Fruit fly (Drosophila melanogaster) whole organism, embryonic: ENCODE measurements around the gene Gr5a.

ENCODE experiments used
- Abd-B ChIP-seq: fragments of 200-800 bp; sonication (Bioruptor generic); optimal IDR thresholded peaks from 2 replicates; lab custom pipeline; 2018; ENCODE audit warnings: missing biosample characterization, mild to moderate bottlenecking, missing genetic modification characterization, moderate library complexity
- Antp ChIP-seq: fragments of 200-800 bp; sonication (Bioruptor generic); optimal IDR thresholded peaks from 3 replicates; lab custom pipeline; 2016; ENCODE audit warnings: missing biosample characterization, missing genetic modification characterization
- CG10267 ChIP-seq: fragments of 200-800 bp; sonication (Bioruptor generic); optimal IDR thresholded peaks from 2 replicates; lab custom pipeline; 2018; ENCODE audit warnings: missing biosample characterization, mild to moderate bottlenecking, missing genetic modification characterization, moderate library complexity
- CG10431 ChIP-seq: fragments of 200-800 bp; sonication (Bioruptor generic); optimal IDR thresholded peaks from 3 replicates; lab custom pipeline; 2018; ENCODE audit warnings: missing biosample characterization, mild to moderate bottlenecking, missing genetic modification characterization
- CG11456 ChIP-seq: fragments of 200-800 bp; sonication (Bioruptor generic); IDR thresholded peaks from 3 replicates; pipeline ENCODE4 v1.3.6; 2022; ENCODE audit warnings: missing biosample characterization, missing genetic modification characterization
- CG14441 ChIP-seq: fragments of 200-800 bp; sonication (Bioruptor generic); IDR thresholded peaks from 2 replicates; pipeline ENCODE4 v1.3.6; 2022; ENCODE audit warnings: missing biosample characterization, missing genetic modification characterization
- CG14860 ChIP-seq: fragments of 200-800 bp; sonication (Bioruptor generic); IDR thresholded peaks from 3 replicates; pipeline ENCODE4 v1.3.6; 2022; ENCODE audit warnings: missing biosample characterization, missing genetic modification characterization; ENCODE audit not compliant: partially characterized antibody
- CG1603 ChIP-seq: fragments of 200-800 bp; sonication (Bioruptor generic); optimal IDR thresholded peaks from 2 replicates; lab custom pipeline; 2019; ENCODE audit warnings: missing biosample characterization, mild to moderate bottlenecking, missing genetic modification characterization, moderate library complexity
- CG31441 ChIP-seq: fragments of 200-800 bp; sonication (Bioruptor generic); IDR thresholded peaks from 2 replicates; pipeline ENCODE4 v1.3.6; 2022; ENCODE audit warnings: missing biosample characterization, missing genetic modification characterization
- CG32772 ChIP-seq: fragments of 200-800 bp; sonication (Bioruptor generic); IDR thresholded peaks from 2 replicates; pipeline ENCODE4 v1.3.6; 2022; ENCODE audit warnings: missing biosample characterization, missing genetic modification characterization
- CG34224 ChIP-seq: fragments of 200-800 bp; sonication (Bioruptor generic); IDR thresholded peaks from 3 replicates; pipeline ENCODE4 v1.3.6; 2022; ENCODE audit warnings: missing biosample characterization, missing genetic modification characterization; ENCODE audit not compliant: partially characterized antibody
- CG6175 ChIP-seq: fragments of 200-800 bp; sonication (Bioruptor generic); IDR thresholded peaks from 3 replicates; pipeline ENCODE4 v1.3.6; 2022; ENCODE audit warnings: missing biosample characterization, missing genetic modification characterization
- CG6254 ChIP-seq: fragments of 200-800 bp; sonication (Bioruptor generic); optimal IDR thresholded peaks from 3 replicates; lab custom pipeline; 2017; ENCODE audit warnings: mild to moderate bottlenecking, missing biosample characterization, missing genetic modification reagents, missing genetic modification characterization
- CG6791 ChIP-seq: fragments of 200-800 bp; sonication (Bioruptor generic); IDR thresholded peaks from 3 replicates; pipeline ENCODE4 v1.3.6; 2022; ENCODE audit warnings: missing biosample characterization, missing genetic modification characterization; ENCODE audit not compliant: partially characterized antibody
- CG7786 ChIP-seq: fragments of 200-800 bp; sonication (Bioruptor generic); optimal IDR thresholded peaks from 2 replicates; lab custom pipeline; 2016; ENCODE audit warnings: missing biosample characterization, missing genetic modification characterization
- CG8478 ChIP-seq: fragments of >200 bp; optimal IDR thresholded peaks from 2 replicates; lab custom pipeline; 2018
- CG8924 ChIP-seq: fragments of 200-800 bp; optimal IDR thresholded peaks from 3 replicates; lab custom pipeline; 2019; ENCODE audit warnings: missing biosample characterization, mild to moderate bottlenecking, missing genetic modification characterization, moderate library complexity
- CG9437 ChIP-seq: fragments of 200-800 bp; sonication (Bioruptor generic); optimal IDR thresholded peaks from 2 replicates; lab custom pipeline; 2018; ENCODE audit warnings: missing biosample characterization, mild to moderate bottlenecking, missing genetic modification characterization
- D19A ChIP-seq: fragments of 200-800 bp; optimal IDR thresholded peaks from 3 replicates; lab custom pipeline; 2019; ENCODE audit warnings: missing biosample characterization, mild to moderate bottlenecking, missing genetic modification characterization, moderate library complexity
- Deaf1 ChIP-seq: fragments of 200-800 bp; optimal IDR thresholded peaks from 3 replicates; lab custom pipeline; 2019; ENCODE audit warnings: missing biosample characterization, mild to moderate bottlenecking, missing genetic modification characterization, moderate library complexity
- ERR ChIP-seq: fragments of 200-800 bp; sonication (Bioruptor generic); optimal IDR thresholded peaks from 2 replicates; lab custom pipeline; 2016; ENCODE audit warnings: missing biosample characterization, missing genetic modification characterization
- Hmx ChIP-seq: fragments of 200-800 bp; sonication (Bioruptor generic); optimal IDR thresholded peaks from 2 replicates; lab custom pipeline; 2016; ENCODE audit warnings: missing biosample characterization, missing genetic modification characterization
- Med ChIP-seq: fragments of 200-800 bp; sonication (Bioruptor generic); peaks from one replicate; lab custom pipeline; 2016; ENCODE audit warnings: missing biosample characterization, missing genetic modification characterization, mild to moderate bottlenecking, inconsistent platforms, moderate library complexity
- NfI ChIP-seq: fragments of 200-800 bp; sonication (Bioruptor generic); optimal IDR thresholded peaks from 3 replicates; lab custom pipeline; 2018; ENCODE audit warnings: missing biosample characterization, mild to moderate bottlenecking, missing genetic modification characterization, moderate library complexity
- Opbp ChIP-seq: fragments of 200-800 bp; sonication (Bioruptor generic); IDR thresholded peaks from 3 replicates; pipeline ENCODE4 v1.3.6; 2022; ENCODE audit warnings: missing biosample characterization, missing genetic modification characterization; ENCODE audit not compliant: partially characterized antibody
- Sox100B ChIP-seq: fragments of 200-800 bp; sonication (Bioruptor generic); optimal IDR thresholded peaks from 3 replicates; lab custom pipeline; 2018; ENCODE audit warnings: missing biosample characterization, mild to moderate bottlenecking, missing genetic modification characterization
- Spps ChIP-seq: fragments of 200-800 bp; sonication (Bioruptor generic); optimal IDR thresholded peaks from 2 replicates; lab custom pipeline; 2018; ENCODE audit warnings: missing biosample characterization, mild to moderate bottlenecking, missing genetic modification characterization
- Xbp1 ChIP-seq: fragments of 200-800 bp; sonication (Bioruptor generic); optimal IDR thresholded peaks from 3 replicates; lab custom pipeline; 2016; ENCODE audit warnings: missing biosample characterization, mild to moderate bottlenecking, missing genetic modification characterization
- ash1 ChIP-seq: fragments of 200-800 bp; sonication (Bioruptor generic); optimal IDR thresholded peaks from 2 replicates; lab custom pipeline; 2018; ENCODE audit warnings: missing biosample characterization, mild to moderate bottlenecking, missing genetic modification characterization
- cad ChIP-seq: fragments of >200 bp; optimal IDR thresholded peaks from 2 replicates; lab custom pipeline; 2017; ENCODE audit warnings: missing biosample characterization, missing genetic modification characterization
- chn ChIP-seq: fragments of 200-800 bp; sonication (Bioruptor generic); optimal IDR thresholded peaks from 2 replicates; lab custom pipeline; 2016; ENCODE audit warnings: missing biosample characterization, missing genetic modification characterization
- crc ChIP-seq: fragments of 200-800 bp; sonication (Bioruptor generic); optimal IDR thresholded peaks from 2 replicates; lab custom pipeline; 2016; ENCODE audit warnings: missing biosample characterization, missing genetic modification characterization
- dan ChIP-seq: fragments of 200-800 bp; sonication (Bioruptor generic); IDR thresholded peaks from 2 replicates; pipeline ENCODE4 v1.3.6; 2022; ENCODE audit warnings: missing biosample characterization, missing genetic modification characterization
- dpn ChIP-seq, 2 experiments: fragments of 200-800 bp; sonication (Bioruptor generic); optimal IDR thresholded peaks; 3 replicates each; lab custom pipeline; 2016; ENCODE audit warnings: missing biosample characterization in 2 of 2, missing genetic modification characterization in 2 of 2
- grn ChIP-seq: fragments of 200-800 bp; sonication (Bioruptor generic); optimal IDR thresholded peaks from 3 replicates; lab custom pipeline; 2017; ENCODE audit warnings: missing biosample characterization, missing genetic modification characterization
- inv ChIP-seq: fragments of 200-800 bp; sonication (Bioruptor generic); IDR thresholded peaks from 2 replicates; pipeline ENCODE4 v1.3.6; 2022; ENCODE audit warnings: missing biosample characterization, missing genetic modification characterization; ENCODE audit not compliant: partially characterized antibody
- lola ChIP-seq, 3 experiments: fragments of >200 bp in 2 of 3; fragments of 200-800 bp in 1 of 3; sonication (Bioruptor generic) in 1 of 3; optimal IDR thresholded peaks; 2 replicates each; lab custom pipeline; 2017 to 2019; ENCODE audit warnings: missing biosample characterization in 3 of 3, missing genetic modification characterization in 3 of 3, mild to moderate bottlenecking in 1 of 3, moderate library complexity in 1 of 3
- nerfin-1 ChIP-seq: fragments of 200-800 bp; sonication (Bioruptor generic); optimal IDR thresholded peaks from 3 replicates; lab custom pipeline; 2019; ENCODE audit warnings: missing biosample characterization, mild to moderate bottlenecking, missing genetic modification characterization, moderate library complexity
- nerfin-2 ChIP-seq: fragments of 200-800 bp; sonication (Bioruptor generic); IDR thresholded peaks from 2 replicates; pipeline ENCODE4 v1.3.6; 2022; ENCODE audit warnings: missing biosample characterization, missing genetic modification characterization; ENCODE audit not compliant: partially characterized antibody
- sc ChIP-seq, 3 experiments: fragments of >200 bp in 2 of 3; fragments of 200-800 bp in 1 of 3; sonication (Bioruptor generic) in 1 of 3; optimal IDR thresholded peaks; 2 replicates in 2 of 3; 3 replicates in 1 of 3; lab custom pipeline; 2017; ENCODE audit warnings: mild to moderate bottlenecking in 1 of 3, missing biosample characterization in 1 of 3, missing genetic modification characterization in 1 of 3, missing genetic modification reagents in 1 of 3
- sim ChIP-seq: fragments of 200-800 bp; sonication (Bioruptor generic); IDR thresholded peaks from 2 replicates; pipeline ENCODE4 v1.3.6; 2022; ENCODE audit warnings: missing biosample characterization, missing genetic modification characterization
- slp2 ChIP-seq: fragments of 200-800 bp; sonication (Bioruptor generic); optimal IDR thresholded peaks from 2 replicates; lab custom pipeline; 2016; ENCODE audit warnings: missing biosample characterization, missing genetic modification characterization
- tap ChIP-seq: fragments of 200-800 bp; optimal IDR thresholded peaks from 3 replicates; lab custom pipeline; 2019; ENCODE audit warnings: missing biosample characterization, mild to moderate bottlenecking, missing genetic modification characterization, moderate library complexity
- tin ChIP-seq: fragments of 200-800 bp; sonication (Bioruptor generic); optimal IDR thresholded peaks from 3 replicates; lab custom pipeline; 2016; ENCODE audit warnings: missing biosample characterization, missing genetic modification characterization
- toy ChIP-seq: fragments of 200-800 bp; sonication (Bioruptor generic); IDR thresholded peaks from 2 replicates; pipeline ENCODE4 v1.3.6; 2022; ENCODE audit warnings: missing biosample characterization, missing genetic modification characterization
- trh ChIP-seq: fragments of 200-800 bp; sonication (Bioruptor generic); optimal IDR thresholded peaks from 2 replicates; lab custom pipeline; 2016; ENCODE audit warnings: missing biosample characterization, missing genetic modification characterization
- unc-4 ChIP-seq: fragments of 200-800 bp; sonication (Bioruptor generic); IDR thresholded peaks from 2 replicates; pipeline ENCODE4 v1.3.6; 2022; ENCODE audit warnings: missing biosample characterization, missing genetic modification characterization; ENCODE audit not compliant: partially characterized antibody
- usp ChIP-seq: fragments of >200 bp; optimal IDR thresholded peaks from 2 replicates; lab custom pipeline; 2017; ENCODE audit warnings: missing biosample characterization, missing genetic modification characterization
- zf30C ChIP-seq: fragments of 200-800 bp; sonication (Bioruptor generic); optimal IDR thresholded peaks from 3 replicates; lab custom pipeline; 2018; ENCODE audit warnings: missing biosample characterization, mild to moderate bottlenecking, missing genetic modification characterization
- zfh2 ChIP-seq: fragments of 200-800 bp; sonication (Bioruptor generic); optimal IDR thresholded peaks from 2 replicates; lab custom pipeline; 2016; ENCODE audit warnings: missing biosample characterization, missing genetic modification characterization

Gene Gr5a

dm6 chrX:5695958-5696357, 15.5 kb downstream of the Gr5a start (continued):
- TF ChIP-seq CG10431 (GFP tag; lab: Kevin White, UChicago) (no peak), ash1 (no peak), CG34224 (GFP tag; lab: Robert Waterston, UW) (peak; percentile 61; the same call in 2 of the 3 replicates), ERR (no peak), slp2 (no peak), CG32772 (no peak), CG6791 (GFP tag; lab: Robert Waterston, UW) (peak; percentile 74), sim (GFP tag; lab: Robert Waterston, UW) (no peak), Sox100B (GFP tag; lab: Kevin White, UChicago) (no peak), toy (no peak), CG8478 (lab: Kevin White, UChicago) (no peak), CG9437 (no peak), usp (GFP tag; lab: Kevin White, UChicago) (no peak), grn (GFP tag; lab: Kevin White, UChicago) (no peak), CG14860 (GFP tag; lab: Robert Waterston, UW) (peak; percentile 52; the same call in 2 of the 3 replicates), tap (tag; lab: Kevin White, UChicago) (peak; percentile 22), tin (GFP tag; lab: Kevin White, UChicago) (no peak), unc-4 (GFP tag; lab: Robert Waterston, UW) (peak; percentile 47; the same call in 1 of the 2 replicates), sc (optimal IDR thresholded peaks at IDR 0.05; lab: Kevin White, UChicago) (no peak), sc (GFP tag; optimal IDR thresholded peaks at IDR 0.05; lab: Kevin White, UChicago) (peak; percentile 57), CG6175 (GFP tag; lab: Robert Waterston, UW) (no peak), dan (GFP tag; lab: Robert Waterston, UW) (no peak), Deaf1 (tag; lab: Kevin White, UChicago) (peak; percentile 33), dpn (GFP tag; optimal IDR thresholded peaks at IDR 0.05; lab: Kevin White, UChicago) (no peak), CG8924 (tag; lab: Kevin White, UChicago) (peak; percentile 74), nerfin-2 (GFP tag; lab: Robert Waterston, UW) (peak; percentile 34; the same call in 1 of the 2 replicates), nerfin-1 (tag; lab: Kevin White, UChicago) (no peak), trh (GFP tag; lab: Kevin White, UChicago) (no peak), CG6254 (GFP tag; lab: Kevin White, UChicago) (no peak), Opbp (peak; percentile 56; the same call in 1 of the 3 replicates), Med (no peak), D19A (tag; lab: Kevin White, UChicago) (peak; percentile 69), inv (GFP tag; lab: Robert Waterston, UW) (peak; percentile 52; the same call in 1 of the 2 replicates), CG10267 (tag; lab: Kevin White, UChicago) (no peak), Xbp1 (no peak), Spps (tag; lab: Kevin White, UChicago) (no peak), Abd-B (GFP tag; lab: Kevin White, UChicago) (no peak), lola (GFP tag; optimal IDR thresholded peaks at IDR 0.05; lab: Kevin White, UChicago) (peak in 1 of 3 experiments; percentile 61), zf30C (no peak), CG31441 (no peak), chn (GFP tag; lab: Kevin White, UChicago) (no peak), Antp (GFP tag; lab: Kevin White, UChicago) (no peak), Hmx (no peak), CG11456 (GFP tag; lab: Robert Waterston, UW) (peak; percentile 56; the same call in 1 of the 3 replicates), crc (GFP tag; lab: Kevin White, UChicago) (no peak), CG1603 (tag; lab: Kevin White, UChicago) (peak; percentile 30), zfh2 (no peak), NfI (GFP tag; lab: Kevin White, UChicago) (no peak), CG7786 (no peak), cad (GFP tag; lab: Kevin White, UChicago) (no peak), CG14441 (no peak)
